Worm (Caenorhabditis elegans): ENCODE results near the gene gab-1.

DNA sequence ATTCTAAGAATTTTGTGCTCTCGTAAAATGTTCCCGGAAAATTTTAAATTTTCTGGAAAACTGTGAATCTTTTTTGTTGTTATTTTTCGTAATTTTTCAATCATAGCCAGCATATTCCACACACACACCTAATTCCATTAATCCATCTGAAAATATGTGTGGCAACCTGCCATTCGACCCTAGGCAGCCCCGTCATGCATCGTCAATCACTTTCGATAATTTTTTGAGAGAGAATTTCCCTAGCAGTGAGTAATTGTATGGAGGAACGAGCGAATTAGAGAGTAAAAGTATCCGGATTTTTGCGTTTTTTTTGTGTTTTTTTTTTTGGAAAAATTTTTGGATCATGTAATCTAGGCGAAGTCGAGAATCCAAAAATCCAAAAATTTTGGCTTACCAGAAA lies 33.7 kb upstream of the gab-1 start, which contains the start of gene BE10.4:
- no peak for TF ChIP-seq elt-1 (tag; optimal IDR thresholded peaks at IDR 0.05; ENCODE audit: borderline replicate concordance, insufficient read depth)
- no peak for TF ChIP-seq unc-62 (GFP tag; optimal IDR thresholded peaks at IDR 0.05)
- TF ChIP-seq pha-4 (tag; optimal IDR thresholded peaks at IDR 0.05) = no peak
- TF ChIP-seq snpc-4 (tag; optimal IDR thresholded peaks at IDR 0.05) = no peak
- TF ChIP-seq ham-2 (GFP tag; optimal IDR thresholded peaks at IDR 0.05) = no peak
- no peak for TF ChIP-seq sptf-1 (tag; optimal IDR thresholded peaks at IDR 0.05)
- TF ChIP-seq ces-1 (GFP tag; optimal IDR thresholded peaks at IDR 0.05) = no peak
